Fruit fly (Drosophila melanogaster): Measurements from ENCODE around the gene twit.
A peak's percentile ranks its signal among the peaks of the same experiment; 100 is the strongest.

twit gene

DNA sequence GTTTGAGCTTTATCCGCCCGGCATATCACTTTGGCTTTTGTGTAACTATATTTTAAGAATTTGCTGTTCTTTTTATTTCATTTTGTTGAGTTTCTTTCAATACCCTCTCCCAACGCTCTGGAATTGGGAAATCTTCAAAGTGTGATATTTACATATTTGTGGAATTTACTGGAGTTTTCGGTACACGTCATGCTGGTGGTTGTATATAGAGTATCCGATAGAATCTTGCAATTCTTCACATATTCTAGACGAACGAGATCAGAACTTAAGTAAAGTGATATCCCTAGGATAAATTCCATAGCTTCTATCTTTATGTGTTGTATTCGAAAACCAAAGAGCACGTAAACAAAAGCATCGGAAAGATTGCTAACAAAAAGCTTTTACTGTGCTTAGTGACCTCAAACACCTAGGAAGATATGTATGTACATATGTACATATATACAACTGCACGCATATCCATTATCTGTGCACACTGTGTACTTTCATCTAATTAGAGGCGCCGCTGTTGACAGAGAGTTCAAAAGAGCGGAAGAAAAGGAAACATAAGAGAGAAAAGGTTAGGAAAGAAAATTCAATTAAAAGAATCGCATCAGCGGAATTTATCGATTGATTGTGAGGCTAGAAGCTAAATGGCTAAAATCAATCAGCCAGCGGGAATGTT lies 44.4 kb downstream of the twit start (continued):
- no peak for TF ChIP-seq Trl (optimal IDR thresholded peaks at IDR 0.05)
- no peak for TF ChIP-seq Trl (GFP tag; optimal IDR thresholded peaks at IDR 0.05)
- no peak for TF ChIP-seq dan (GFP tag; IDR thresholded peaks at IDR 0.05)
- TF ChIP-seq Lhr (GFP tag; optimal IDR thresholded peaks at IDR 0.05) = peak; percentile 63
- no peak for TF ChIP-seq da (GFP tag; optimal IDR thresholded peaks at IDR 0.05)
- peak; percentile 46 for TF ChIP-seq NfI (GFP tag; optimal IDR thresholded peaks at IDR 0.05)
- peak; percentile 13 for TF ChIP-seq ash1 (GFP tag; optimal IDR thresholded peaks at IDR 0.05)
- no peak for TF ChIP-seq CG18011 (GFP tag; optimal IDR thresholded peaks at IDR 0.05)
- no peak for TF ChIP-seq CG6765 (GFP tag; optimal IDR thresholded peaks at IDR 0.05)
- TF ChIP-seq Myb (GFP tag; optimal IDR thresholded peaks at IDR 0.05) = no peak
- no peak for TF ChIP-seq lmd (GFP tag; IDR thresholded peaks at IDR 0.05)
- peak; percentile 57 for TF ChIP-seq D19A (tag; optimal IDR thresholded peaks at IDR 0.05)
- no peak for TF ChIP-seq z (GFP tag; IDR thresholded peaks at IDR 0.05)
- no peak for TF ChIP-seq Taf1 (GFP tag; IDR thresholded peaks at IDR 0.05)
- TF ChIP-seq br (optimal IDR thresholded peaks at IDR 0.05) = no peak
- no peak for TF ChIP-seq CG32532 (GFP tag; IDR thresholded peaks at IDR 0.05)
- peak; percentile 68; the same call in 1 of the 2 replicates for TF ChIP-seq CG14014 (GFP tag; IDR thresholded peaks at IDR 0.05)
- peak in 1 of 2 experiments; percentile 66 for TF ChIP-seq bsh (GFP tag; optimal IDR thresholded peaks at IDR 0.05)
- TF ChIP-seq gro (GFP tag; optimal IDR thresholded peaks at IDR 0.05) = peak; percentile 11
- no peak for TF ChIP-seq nom (GFP tag; optimal IDR thresholded peaks at IDR 0.05)
- peak; percentile 46 for TF ChIP-seq Fer1 (GFP tag; optimal IDR thresholded peaks at IDR 0.05)
- TF ChIP-seq Dip3 (GFP tag; optimal IDR thresholded peaks at IDR 0.05) = no peak
- no peak for TF ChIP-seq Hsf (GFP tag; optimal IDR thresholded peaks at IDR 0.05)
- peak in 1 of 2 experiments; percentile 20 for TF ChIP-seq eve (GFP tag; optimal IDR thresholded peaks at IDR 0.05)
- TF ChIP-seq oc (tag; optimal IDR thresholded peaks at IDR 0.05) = peak; percentile 56
- TF ChIP-seq Opbp (GFP tag; IDR thresholded peaks at IDR 0.05; ENCODE audit: partially characterized antibody) = no peak
- peak; percentile 62 for TF ChIP-seq kah (GFP tag; optimal IDR thresholded peaks at IDR 0.05)
- no peak for TF ChIP-seq dpn (GFP tag; optimal IDR thresholded peaks at IDR 0.05)
- TF ChIP-seq CG18764 (GFP tag; optimal IDR thresholded peaks at IDR 0.05) = peak; percentile 35
- no peak for TF ChIP-seq CG9817 (tag; optimal IDR thresholded peaks at IDR 0.05)
- peak; percentile 18 for TF ChIP-seq Fer2 (tag; optimal IDR thresholded peaks at IDR 0.05)
- no peak for TF ChIP-seq ato (GFP tag; IDR thresholded peaks at IDR 0.05; ENCODE audit: partially characterized antibody)
- peak; percentile 37 for TF ChIP-seq BtbVII (GFP tag; optimal IDR thresholded peaks at IDR 0.05)
- peak; percentile 60 for TF ChIP-seq CG6813 (GFP tag; optimal IDR thresholded peaks at IDR 0.05)
- peak; percentile 6 for TF ChIP-seq CG8924 (tag; optimal IDR thresholded peaks at IDR 0.05)
- no peak for TF ChIP-seq tll (GFP tag; optimal IDR thresholded peaks at IDR 0.05)
- peak; percentile 48; the same call in 1 of the 2 replicates for TF ChIP-seq CG31441 (GFP tag; IDR thresholded peaks at IDR 0.05)
- TF ChIP-seq ap (GFP tag; IDR thresholded peaks at IDR 0.05) = no peak
- TF ChIP-seq odd (GFP tag; optimal IDR thresholded peaks at IDR 0.05) = peak; percentile 53
- TF ChIP-seq tna (GFP tag; IDR thresholded peaks at IDR 0.05; ENCODE audit: partially characterized antibody) = no peak
- no peak for TF ChIP-seq CG6689 (GFP tag; IDR thresholded peaks at IDR 0.05)
- TF ChIP-seq bigmax (GFP tag; optimal IDR thresholded peaks at IDR 0.05) = peak; percentile 33
- TF ChIP-seq slbo (GFP tag; IDR thresholded peaks at IDR 0.05) = no peak
- peak; percentile 14 for TF ChIP-seq CTCF (GFP tag; optimal IDR thresholded peaks at IDR 0.05)
- TF ChIP-seq fu2 (GFP tag; optimal IDR thresholded peaks at IDR 0.05) = no peak
- TF ChIP-seq B-H2 (GFP tag; optimal IDR thresholded peaks at IDR 0.05) = peak; percentile 2
- peak; percentile 49 for TF ChIP-seq unpg (GFP tag; optimal IDR thresholded peaks at IDR 0.05)
- TF ChIP-seq CG12391 (tag; optimal IDR thresholded peaks at IDR 0.05) = no peak
- no peak for TF ChIP-seq CkIIα-i1 (GFP tag; IDR thresholded peaks at IDR 0.05)
- TF ChIP-seq hb (GFP tag; IDR thresholded peaks at IDR 0.05; ENCODE audit: partially characterized antibody) = no peak
- no peak for TF ChIP-seq CG17186 (GFP tag; optimal IDR thresholded peaks at IDR 0.05)

Data from whole organism, embryonic.